Worm (Caenorhabditis elegans) whole organism, L1 larva: ENCODE results near the gene F08D12.4.

Experiments
- aha-1 ChIP-seq: fragments of 150-350 bp; optimal IDR thresholded peaks from 2 replicates; lab custom pipeline; 2014; ENCODE audit warnings: missing biosample characterization, missing genetic modification characterization
- alr-1 ChIP-seq: fragments of 200-800 bp; sonication (Bioruptor generic); optimal IDR thresholded peaks from 2 replicates; lab custom pipeline; 2018; ENCODE audit warnings: borderline replicate concordance, mild to moderate bottlenecking, missing genetic modification characterization, missing compliant biosample characterization
- ama-1 ChIP-seq: fragments of 150-350 bp; optimal IDR thresholded peaks from 2 replicates; lab custom pipeline; 2014
- elt-3 ChIP-seq, 6 experiments: fragments of 150-350 bp in 1 of 6; sonication (generic microtip); optimal IDR thresholded peaks; 2 replicates each; lab custom pipeline; 2017 to 2018; ENCODE audit warnings: missing biosample characterization in 6 of 6, missing genetic modification characterization in 6 of 6, inconsistent platforms in 1 of 6
- hlh-17 ChIP-seq: fragments of 200-800 bp; sonication (Bioruptor generic); optimal IDR thresholded peaks from 2 replicates; lab custom pipeline; 2018; ENCODE audit warnings: missing genetic modification characterization, mild to moderate bottlenecking, missing compliant biosample characterization, moderate library complexity, borderline replicate concordance
- lin-39 ChIP-seq: fragments of 150-350 bp; optimal IDR thresholded peaks from 2 replicates; lab custom pipeline; 2014; ENCODE audit warnings: missing biosample characterization, missing genetic modification reagents, missing genetic modification characterization
- mdl-1 ChIP-seq, 2 experiments: fragments of 150-350 bp; optimal IDR thresholded peaks; 2 replicates each; lab custom pipeline; 2014 to 2017; ENCODE audit warnings: missing biosample characterization in 2 of 2, missing genetic modification characterization in 2 of 2, inconsistent platforms in 1 of 2
- nhr-11 ChIP-seq: fragments of 150-350 bp; optimal IDR thresholded peaks from 2 replicates; lab custom pipeline; 2014; ENCODE audit warnings: missing biosample characterization, missing genetic modification characterization
- nhr-12 ChIP-seq: sonication (generic microtip); optimal IDR thresholded peaks from 2 replicates; lab custom pipeline; 2017; ENCODE audit warnings: missing biosample characterization, missing genetic modification characterization
- nhr-77 ChIP-seq: fragments of 150-350 bp; optimal IDR thresholded peaks from 2 replicates; lab custom pipeline; 2014; ENCODE audit warnings: missing biosample characterization, missing genetic modification characterization
- pax-3 ChIP-seq: fragments of 200-800 bp; sonication (Bioruptor generic); optimal IDR thresholded peaks from 2 replicates; lab custom pipeline; 2018; ENCODE audit warnings: mild to moderate bottlenecking, missing genetic modification characterization, moderate library complexity, missing compliant biosample characterization
- pqm-1 ChIP-seq: sonication (generic microtip); optimal IDR thresholded peaks from 3 replicates; lab custom pipeline; 2017; ENCODE audit warnings: missing biosample characterization, missing genetic modification characterization
- sptf-1 ChIP-seq: fragments of 150-350 bp; optimal IDR thresholded peaks from 2 replicates; lab custom pipeline; 2014; ENCODE audit warnings: missing biosample characterization, missing genetic modification characterization

- TF ChIP-seq hlh-17 (GFP tag; lab: Kevin White, UChicago) (no peak), nhr-11 (tag; lab: Kevin White, UChicago) (no peak), sptf-1 (tag; lab: Kevin White, UChicago) (no peak), alr-1 (tag; lab: Kevin White, UChicago) (no peak), pqm-1 (no peak), nhr-12 (no peak), ama-1 (lab: Kevin White, UChicago) (no peak), nhr-77 (tag; lab: Kevin White, UChicago) (no peak), elt-3 (tag; optimal IDR thresholded peaks at IDR 0.05; lab: Kevin White, UChicago) (no peak), aha-1 (tag; lab: Kevin White, UChicago) (no peak), lin-39 (tag; lab: Kevin White, UChicago) (no peak), pax-3 (tag; lab: Kevin White, UChicago) (no peak), mdl-1 (tag; optimal IDR thresholded peaks at IDR 0.05; lab: Kevin White, UChicago) (no peak)
Measured at ce11 chrII:2747956-2748621, 29.9 kb upstream of the F08D12.4 start.
